Worm (Caenorhabditis elegans) whole organism, L4/young adult: ENCODE results near the gene Y39B6A.13.
"Not testable (repeated sequence)": the region's sequence is repeated elsewhere in the genome, so short reads cannot be mapped to it uniquely, and the experiment has no call there.

Source experiments
- W03F9.2 ChIP-seq: fragments of 150-350 bp; optimal IDR thresholded peaks from 2 replicates; lab custom pipeline; 2014; ENCODE audit warnings: missing biosample characterization, missing genetic modification characterization
- dao-5 ChIP-seq: sonication (generic microtip); optimal IDR thresholded peaks from 2 replicates; lab custom pipeline; 2016; ENCODE audit warnings: missing genotype, missing genetic modification characterization, moderate library complexity, missing compliant biosample characterization
- him-1 ChIP-seq: sonication (generic microtip); optimal IDR thresholded peaks from 2 replicates; lab custom pipeline; 2016; ENCODE audit warnings: missing genotype, missing genetic modification reagents, missing genetic modification characterization, missing compliant biosample characterization

- TF ChIP-seq W03F9.2; him-1; dao-5 (tag; lab: Kevin White, UChicago): not testable (repeated sequence)
Observed at ce11 chrV:19101589-19102201, 17.5 kb downstream of the Y39B6A.13 start, which contains the start of gene zhp-4.
